Worm (Caenorhabditis elegans) whole organism, mixed stage, embryonic: ENCODE data around the gene C15C7.4.

Experiments used
- bed-3 ChIP-seq: fragments of 200-800 bp; sonication (Bioruptor generic); optimal IDR thresholded peaks from 3 replicates; lab custom pipeline; 2018; ENCODE audit warnings: mild to moderate bottlenecking, missing genetic modification characterization, moderate library complexity, missing compliant biosample characterization
- blmp-1 ChIP-seq: fragments of 150-350 bp; optimal IDR thresholded peaks from 2 replicates; lab custom pipeline; 2014; ENCODE audit warnings: missing biosample characterization, missing genetic modification characterization
- elt-3 ChIP-seq: fragments of 150-350 bp; optimal IDR thresholded peaks from 2 replicates; lab custom pipeline; 2014; ENCODE audit warnings: missing biosample characterization, missing genetic modification characterization
- lin-13 ChIP-seq: fragments of 150-350 bp; optimal IDR thresholded peaks from 2 replicates; lab custom pipeline; 2014; ENCODE audit warnings: missing biosample characterization, missing genetic modification characterization
- lsy-2 ChIP-seq: fragments of 150-350 bp; optimal IDR thresholded peaks from 2 replicates; lab custom pipeline; 2014; ENCODE audit warnings: missing biosample characterization, missing genetic modification characterization
- nhr-12 ChIP-seq: fragments of 150-350 bp; optimal IDR thresholded peaks from 2 replicates; lab custom pipeline; 2014; ENCODE audit warnings: missing biosample characterization, missing genetic modification characterization
- nhr-237 ChIP-seq: fragments of 150-350 bp; optimal IDR thresholded peaks from 2 replicates; lab custom pipeline; 2014; ENCODE audit warnings: missing biosample characterization, missing genetic modification characterization
- nhr-28 ChIP-seq: fragments of 150-350 bp; optimal IDR thresholded peaks from 2 replicates; lab custom pipeline; 2014; ENCODE audit warnings: missing biosample characterization, missing genetic modification characterization
- pha-4 ChIP-seq: fragments of 150-350 bp; optimal IDR thresholded peaks from 2 replicates; lab custom pipeline; 2018; ENCODE audit warnings: missing biosample characterization, missing genetic modification reagents, missing genetic modification characterization
- snpc-4 ChIP-seq: fragments of 150-350 bp; optimal IDR thresholded peaks from 2 replicates; lab custom pipeline; 2014; ENCODE audit warnings: missing biosample characterization, missing genetic modification characterization
- unc-39 ChIP-seq: fragments of 150-350 bp; optimal IDR thresholded peaks from 2 replicates; lab custom pipeline; 2014; ENCODE audit warnings: missing biosample characterization, missing genetic modification characterization
- unc-62 ChIP-seq: fragments of 150-350 bp; optimal IDR thresholded peaks from 2 replicates; lab custom pipeline; 2014; ENCODE audit warnings: missing biosample characterization, missing genetic modification reagents, missing genetic modification characterization
- ztf-11 ChIP-seq: fragments of 150-350 bp; optimal IDR thresholded peaks from 2 replicates; lab custom pipeline; 2014; ENCODE audit warnings: missing biosample characterization, missing genetic modification characterization

- TF ChIP-seq unc-62 (GFP tag; lab: Kevin White, UChicago) (no peak), blmp-1 (tag; lab: Kevin White, UChicago) (no peak), nhr-237 (tag; lab: Kevin White, UChicago) (no peak), elt-3 (tag; lab: Kevin White, UChicago) (no peak), nhr-12 (no peak), lsy-2 (tag; lab: Kevin White, UChicago) (no peak), pha-4 (tag; lab: Kevin White, UChicago) (no peak), ztf-11 (tag; lab: Kevin White, UChicago) (no peak), snpc-4 (no peak), unc-39 (no peak), lin-13 (tag; lab: Kevin White, UChicago) (no peak), bed-3 (no peak), nhr-28 (tag; lab: Kevin White, UChicago) (no peak)
These were observed 31.4 kb downstream of the C15C7.4 start for ce11 chrX:3176728-3177127.
